Worm (Caenorhabditis elegans) whole organism, midembryonic: ENCODE measurements around the gene nhr-134.

ENCODE experiments used
- cog-1 ChIP-seq: sonication (generic microtip); optimal IDR thresholded peaks from 2 replicates; lab custom pipeline; 2016; ENCODE audit warnings: missing genetic modification characterization, missing compliant biosample characterization
- klf-2 ChIP-seq: fragments of 200-800 bp; sonication (Bioruptor generic); conservative IDR thresholded peaks from 2 replicates; pipeline ENCODE4 v1.3.6; 2022; ENCODE audit warnings: missing genetic modification reagents, missing genetic modification characterization, missing compliant biosample characterization
- ref-1 ChIP-seq: fragments of 200-800 bp; sonication (Bioruptor generic); conservative IDR thresholded peaks from 2 replicates; pipeline ENCODE4 v1.3.6; 2022; ENCODE audit warnings: missing genetic modification reagents, missing genetic modification characterization, missing compliant biosample characterization

- TF ChIP-seq cog-1 (tag; lab: Kevin White, UChicago) (no peak), klf-2 (GFP tag; lab: Robert Waterston, UW) (no peak), ref-1 (GFP tag; lab: Robert Waterston, UW) (no peak)
Observed at ce11 chrV:2185486-2185885, 45.5 kb upstream of the nhr-134 start.
